Worm (Caenorhabditis elegans) whole organism, L4/young adult: ENCODE results near the gene ZK180.5.

Experiments
- W03F9.2 ChIP-seq: fragments of 150-350 bp; optimal IDR thresholded peaks from 2 replicates; lab custom pipeline; 2014; ENCODE audit warnings: missing biosample characterization, missing genetic modification characterization
- dao-5 ChIP-seq: sonication (generic microtip); optimal IDR thresholded peaks from 2 replicates; lab custom pipeline; 2016; ENCODE audit warnings: missing genotype, missing genetic modification characterization, moderate library complexity, missing compliant biosample characterization
- him-1 ChIP-seq: sonication (generic microtip); optimal IDR thresholded peaks from 2 replicates; lab custom pipeline; 2016; ENCODE audit warnings: missing genotype, missing genetic modification reagents, missing genetic modification characterization, missing compliant biosample characterization

The ZK180.5 gene

ce11 chrIV:4490148-4490652 lies 26.8 kb downstream of the ZK180.5 start, which contains the start of gene ZK180.7:
Gene ZK180.7, plus strand, starts transcription at chrIV:4490542.
- TF ChIP-seq him-1 (tag; lab: Kevin White, UChicago), result no peak
- no peak for TF ChIP-seq W03F9.2 (tag; lab: Kevin White, UChicago)

- TF ChIP-seq dao-5 (tag; lab: Kevin White, UChicago) (no peak), him-1 (tag; lab: Kevin White, UChicago) (no peak), W03F9.2 (tag; lab: Kevin White, UChicago) (no peak)
Measured at ce11 chrIV:4486738-4487137, 30.2 kb downstream of the ZK180.5 start, which contains the start of gene trx-3. Gene trx-3, plus strand, starts transcription at chrIV:4487028.

- no peak for TF ChIP-seq him-1 (tag; lab: Kevin White, UChicago)
- no peak for TF ChIP-seq dao-5 (tag; lab: Kevin White, UChicago)
- no peak for TF ChIP-seq W03F9.2 (tag; lab: Kevin White, UChicago)
Measured at ce11 chrIV:4484555-4484954, 32.4 kb downstream of the ZK180.5 start.

- TF ChIP-seq him-1 (tag; lab: Kevin White, UChicago) (no peak), dao-5 (tag; lab: Kevin White, UChicago) (no peak), W03F9.2 (tag; lab: Kevin White, UChicago) (no peak)
Measured at ce11 chrIV:4482531-4482930, 34.4 kb downstream of the ZK180.5 start, which contains the start of gene M01H9.4. Gene M01H9.4, minus strand, starts transcription at chrIV:4482909.

ce11 chrIV:4481298-4481697 lies 35.7 kb downstream of the ZK180.5 start:
- TF ChIP-seq W03F9.2 (tag; lab: Kevin White, UChicago) (no peak), dao-5 (tag; lab: Kevin White, UChicago) (no peak), him-1 (tag; lab: Kevin White, UChicago) (no peak)

DNA sequence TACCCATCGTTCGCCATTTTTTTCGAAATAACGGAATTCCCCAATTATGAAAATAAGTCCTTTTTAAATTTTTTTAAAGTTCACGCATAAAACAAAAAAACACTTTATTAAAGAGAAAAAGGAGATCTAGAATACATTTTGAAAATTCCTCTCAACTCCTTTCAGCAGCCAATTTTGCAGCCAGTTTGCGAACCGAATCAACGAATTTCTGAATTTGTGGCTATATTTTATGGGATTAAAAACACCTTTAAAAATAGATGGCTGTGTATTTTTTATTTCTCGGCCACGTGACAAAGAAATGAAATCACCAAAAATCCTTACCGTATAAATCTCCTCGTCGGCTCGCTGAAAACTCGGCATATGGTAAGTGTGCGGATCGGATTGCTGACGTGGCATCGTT lies 36.9 kb downstream of the ZK180.5 start, which contains the start of gene M01H9.10:
Gene M01H9.10 (minus strand): TSS at position 101 of the 400 bp plus-strand sequence.
- no peak for TF ChIP-seq dao-5 (tag; lab: Kevin White, UChicago)
- no peak for TF ChIP-seq W03F9.2 (tag; lab: Kevin White, UChicago)
- no peak for TF ChIP-seq him-1 (tag; lab: Kevin White, UChicago)

- TF ChIP-seq dao-5 (tag; lab: Kevin White, UChicago) (no peak), him-1 (tag; lab: Kevin White, UChicago) (no peak), W03F9.2 (tag; lab: Kevin White, UChicago) (no peak)
Measured at ce11 chrIV:4478612-4479011, 38.4 kb downstream of the ZK180.5 start.

ce11 chrIV:4477009-4477471 lies 39.9 kb downstream of the ZK180.5 start, which contains the start of gene M01H9.3:
Gene M01H9.3, minus strand, starts transcription at chrIV:4477059.
- TF ChIP-seq him-1 (tag; lab: Kevin White, UChicago) (no peak), dao-5 (tag; lab: Kevin White, UChicago) (no peak), W03F9.2 (tag; lab: Kevin White, UChicago) (no peak)

- TF ChIP-seq dao-5 (tag; lab: Kevin White, UChicago) (no peak), W03F9.2 (tag; lab: Kevin White, UChicago) (no peak), him-1 (tag; lab: Kevin White, UChicago) (no peak)
Measured at ce11 chrIV:4475362-4476086, 41.4 kb downstream of the ZK180.5 start.

DNA sequence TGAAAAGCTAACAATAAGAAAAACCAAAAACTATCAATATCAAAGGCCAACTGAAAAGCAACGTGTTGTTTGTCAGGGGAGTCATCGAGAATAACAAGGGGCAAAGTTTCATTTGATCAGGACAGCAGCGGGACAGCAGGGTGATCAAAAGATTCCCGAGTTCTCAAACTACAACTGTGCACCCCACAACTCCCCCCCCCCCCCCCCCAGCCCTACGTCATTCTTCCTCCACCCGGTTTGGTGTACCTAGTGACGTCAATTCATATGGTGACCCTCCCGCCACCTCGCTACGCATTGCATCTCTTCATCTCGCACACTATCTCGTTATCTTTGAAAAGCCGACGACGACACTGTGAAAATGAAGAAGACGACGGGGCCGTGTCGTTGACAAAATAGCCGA lies 43.2 kb downstream of the ZK180.5 start:
- TF ChIP-seq dao-5 (tag; lab: Kevin White, UChicago) (no peak), W03F9.2 (tag; lab: Kevin White, UChicago) (no peak), him-1 (tag; lab: Kevin White, UChicago) (no peak)

DNA sequence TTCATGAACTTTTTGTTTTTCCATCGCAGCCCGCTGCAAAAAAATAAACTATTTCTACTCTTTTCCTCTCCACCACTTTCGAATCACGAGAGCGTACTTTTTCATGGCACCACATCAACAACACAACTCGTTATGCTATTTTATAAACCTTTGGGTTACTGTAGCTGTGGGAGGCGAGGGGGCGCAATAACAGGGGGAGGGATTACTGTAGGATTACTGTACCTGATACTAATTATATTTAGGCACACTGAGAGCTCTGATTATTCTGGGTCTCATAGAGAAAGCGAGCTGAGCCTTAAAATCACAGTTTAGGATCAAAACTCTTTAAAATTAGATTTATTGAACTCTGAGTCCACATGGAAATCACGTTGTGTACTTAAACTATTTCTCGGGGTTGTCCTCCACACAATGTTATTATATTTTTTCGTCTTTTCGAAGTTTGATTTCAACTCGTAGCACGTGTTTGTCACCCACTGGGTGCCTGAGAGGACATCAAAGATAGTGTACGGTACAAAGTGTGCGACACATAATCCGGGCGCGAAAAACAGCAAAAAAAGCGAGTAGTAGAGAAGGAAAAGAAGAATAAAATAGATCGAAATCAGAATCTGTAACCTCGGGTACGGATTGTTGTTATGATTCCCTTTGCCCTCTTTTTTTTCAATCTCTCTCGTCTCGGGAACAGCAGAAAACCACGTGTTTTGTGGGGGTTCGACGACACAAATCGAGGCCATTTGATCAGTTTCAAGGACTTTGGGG lies 44.4 kb downstream of the ZK180.5 start:
- TF ChIP-seq W03F9.2 (tag; lab: Kevin White, UChicago), result no peak
- TF ChIP-seq dao-5 (tag; lab: Kevin White, UChicago), result no peak
- TF ChIP-seq him-1 (tag; lab: Kevin White, UChicago), result no peak

DNA sequence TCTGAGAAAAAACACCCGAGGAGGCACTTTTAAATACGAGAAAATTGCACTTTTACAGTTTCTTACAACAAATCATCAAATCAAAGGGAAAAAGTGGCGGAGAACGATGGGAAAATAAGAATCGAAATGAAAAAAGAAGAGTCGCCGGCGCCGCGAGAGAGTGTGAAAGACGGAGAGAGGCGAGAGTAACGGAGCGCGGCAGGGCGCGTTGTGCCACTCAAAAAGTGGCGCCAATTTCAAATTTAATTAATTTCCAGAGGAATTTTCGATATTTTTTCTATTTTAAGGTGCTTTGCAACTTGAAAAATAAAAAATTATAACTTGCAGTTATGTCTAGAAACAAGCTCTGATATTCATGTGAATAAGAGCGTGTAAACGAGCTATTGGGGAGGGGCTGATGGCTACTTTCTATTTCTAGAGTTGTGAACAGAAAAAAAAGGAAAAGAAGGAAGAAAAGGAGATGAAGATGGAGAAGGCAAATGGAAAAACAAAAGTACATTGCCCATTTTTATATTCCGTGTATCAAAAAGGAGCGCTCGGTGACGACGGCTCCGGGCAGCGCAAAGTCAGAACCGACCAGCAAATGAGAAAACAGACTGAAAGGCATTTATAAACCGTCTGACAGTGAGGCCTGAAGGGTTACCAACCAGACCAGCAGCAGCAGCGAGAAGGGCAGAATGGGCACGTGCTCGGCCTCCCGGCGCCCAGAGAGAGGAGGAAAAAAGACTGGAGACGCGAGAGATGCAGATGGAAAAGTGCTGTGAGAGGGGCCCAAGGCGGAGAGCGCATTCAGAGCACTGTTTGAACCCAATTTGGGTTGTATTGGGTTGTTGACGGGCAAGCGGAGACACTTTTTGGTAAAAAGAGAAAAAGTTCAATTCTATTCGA lies 45.8 kb downstream of the ZK180.5 start:
- TF ChIP-seq W03F9.2 (tag; lab: Kevin White, UChicago), result peak; percentile 4
- TF ChIP-seq him-1 (tag; lab: Kevin White, UChicago), result no peak
- no peak for TF ChIP-seq dao-5 (tag; lab: Kevin White, UChicago)
